Fruit fly (Drosophila melanogaster): ENCODE data around the gene Nepl19.

Gene Nepl19

DNA sequence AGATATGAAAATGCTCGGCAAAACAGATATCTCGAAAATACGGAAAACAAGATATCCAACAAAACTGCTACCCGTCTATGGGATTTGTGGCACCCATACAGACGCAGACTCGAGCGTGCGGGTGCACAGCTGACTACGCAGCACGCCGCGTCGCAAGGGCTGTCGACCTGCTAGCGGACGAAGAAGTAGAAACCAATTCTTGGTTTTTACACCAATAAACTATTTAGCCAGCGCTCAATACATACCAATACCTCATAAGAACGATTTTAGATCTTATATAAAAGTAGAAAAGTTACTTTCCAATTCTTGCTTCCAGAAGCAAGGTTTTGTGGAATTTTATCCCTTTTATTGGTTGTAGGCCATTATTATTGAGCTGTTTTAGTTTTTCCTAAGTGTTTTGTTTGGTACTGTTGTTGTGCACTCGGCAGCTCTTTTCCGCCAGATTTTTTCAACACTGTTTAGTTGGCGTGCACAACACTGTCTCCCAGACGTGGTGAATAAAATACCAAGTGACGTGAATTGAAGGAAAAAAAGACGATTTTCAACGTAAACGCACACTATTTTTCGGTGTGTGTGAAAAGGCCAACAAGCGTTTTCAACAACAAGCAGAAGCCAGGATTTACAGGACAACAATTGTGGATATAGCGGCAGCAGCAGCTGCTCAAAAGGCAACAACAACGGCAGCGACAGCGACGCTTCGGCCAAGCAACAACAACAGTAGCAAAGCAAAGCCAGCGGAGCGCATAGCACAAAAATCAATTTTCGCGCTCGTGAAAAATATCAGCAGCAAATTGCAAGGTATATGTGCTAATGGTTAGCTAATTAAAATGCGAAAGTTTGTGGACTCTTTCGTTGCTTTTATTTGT is 8.9 kb upstream of the Nepl19 start (continued):
- TF ChIP-seq her (GFP tag; optimal IDR thresholded peaks at IDR 0.05) (peak; percentile 87), Dip2 (GFP tag; IDR thresholded peaks at IDR 0.05) (no peak), Six4 (GFP tag; optimal IDR thresholded peaks at IDR 0.05) (peak; percentile 68), Dek (tag; optimal IDR thresholded peaks at IDR 0.05) (peak; percentile 59), Neu2 (GFP tag; optimal IDR thresholded peaks at IDR 0.05; ENCODE audit: borderline replicate concordance) (peak; percentile 47), mirr (GFP tag; optimal IDR thresholded peaks at IDR 0.05) (peak; percentile 66), CG31224 (GFP tag; IDR thresholded peaks at IDR 0.05) (no peak; the same call in none of the 2 replicates), chinmo (GFP tag; IDR thresholded peaks at IDR 0.05; ENCODE audit: partially characterized antibody) (0 out of 4 replicates have a peak, but pooled peaks have one; percentile 15), CkIIα-i1 (GFP tag; IDR thresholded peaks at IDR 0.05) (no peak), dmrt99B (tag; optimal IDR thresholded peaks at IDR 0.05) (peak; percentile 81), tll (GFP tag; optimal IDR thresholded peaks at IDR 0.05) (no peak), CG14710 (tag; optimal IDR thresholded peaks at IDR 0.05) (peak; percentile 79), stc (GFP tag; IDR thresholded peaks at IDR 0.05) (peak; percentile 25; the same call in 1 of the 2 replicates), gt (GFP tag; IDR thresholded peaks at IDR 0.05) (no peak), usp (GFP tag; optimal IDR thresholded peaks at IDR 0.05) (no peak), CG11456 (GFP tag; IDR thresholded peaks at IDR 0.05) (peak; percentile 87), CG14014 (GFP tag; IDR thresholded peaks at IDR 0.05) (no peak; the same call in none of the 2 replicates), Chrac-16 (GFP tag; optimal IDR thresholded peaks at IDR 0.05) (peak; percentile 76), Jarid2 (GFP tag; optimal IDR thresholded peaks at IDR 0.05) (no peak), Hmx (GFP tag; optimal IDR thresholded peaks at IDR 0.05) (peak; percentile 59), CG10959 (GFP tag; IDR thresholded peaks at IDR 0.05) (peak; percentile 47; the same call in 1 of the 2 replicates), Ssrp (tag; optimal IDR thresholded peaks at IDR 0.05) (peak; percentile 64), cas (GFP tag; IDR thresholded peaks at IDR 0.05) (peak; percentile 63; the same call in 1 of the 2 replicates), nmo (GFP tag; optimal IDR thresholded peaks at IDR 0.05) (peak; percentile 67), CG30020 (tag; optimal IDR thresholded peaks at IDR 0.05) (peak; percentile 35), Fer2 (tag; optimal IDR thresholded peaks at IDR 0.05) (peak; percentile 80), CG16779 (GFP tag; IDR thresholded peaks at IDR 0.05) (peak; percentile 83), CG17328 (GFP tag; IDR thresholded peaks at IDR 0.05) (no peak), CG4424 (GFP tag; optimal IDR thresholded peaks at IDR 0.05) (peak; percentile 79), hbn (GFP tag; IDR thresholded peaks at IDR 0.05; ENCODE audit: partially characterized antibody) (no peak), vvl (GFP tag; IDR thresholded peaks at IDR 0.05) (peak; percentile 74), tx (GFP tag; optimal IDR thresholded peaks at IDR 0.05) (peak; percentile 82), bsh (GFP tag; optimal IDR thresholded peaks at IDR 0.05) (peak; percentile 39 to 72), luna (GFP tag; optimal IDR thresholded peaks at IDR 0.05) (peak; percentile 55), br (optimal IDR thresholded peaks at IDR 0.05) (no peak), tna (GFP tag; IDR thresholded peaks at IDR 0.05; ENCODE audit: partially characterized antibody) (no peak), Elba2 (GFP tag; optimal IDR thresholded peaks at IDR 0.05) (no peak), Lhr (GFP tag; optimal IDR thresholded peaks at IDR 0.05) (peak; percentile 17), CG17802 (tag; optimal IDR thresholded peaks at IDR 0.05) (peak; percentile 70), CG12769 (tag; optimal IDR thresholded peaks at IDR 0.05) (peak; percentile 72), ro (GFP tag; IDR thresholded peaks at IDR 0.05) (no peak), sd (tag; optimal IDR thresholded peaks at IDR 0.05) (peak; percentile 99), Hmr (GFP tag; optimal IDR thresholded peaks at IDR 0.05) (peak; percentile 86), CG2129 (GFP tag; IDR thresholded peaks at IDR 0.05; ENCODE audit: partially characterized antibody) (no peak), CG18011 (GFP tag; optimal IDR thresholded peaks at IDR 0.05) (peak; percentile 60), CG3163 (GFP tag; optimal IDR thresholded peaks at IDR 0.05) (peak; percentile 68), pan (optimal IDR thresholded peaks at IDR 0.05) (no peak), pan (GFP tag; optimal IDR thresholded peaks at IDR 0.05 in 1 of 2, IDR thresholded peaks at IDR 0.05 in 1 of 2) (peak in 1 of 2 experiments; percentile 71)

Data from whole organism, embryonic.